Fruit fly (Drosophila melanogaster) whole organism, larva: ENCODE results near the gene Ucp4C.
A peak's percentile ranks its signal among the peaks of the same experiment; 100 is the strongest.

Experiments
- noc ChIP-seq: fragments of 200-800 bp; sonication (Bioruptor generic); optimal IDR thresholded peaks from 3 replicates; lab custom pipeline; 2019; ENCODE audit warnings: missing biosample characterization, mild to moderate bottlenecking, missing genetic modification characterization, moderate library complexity

Ucp4C gene

DNA sequence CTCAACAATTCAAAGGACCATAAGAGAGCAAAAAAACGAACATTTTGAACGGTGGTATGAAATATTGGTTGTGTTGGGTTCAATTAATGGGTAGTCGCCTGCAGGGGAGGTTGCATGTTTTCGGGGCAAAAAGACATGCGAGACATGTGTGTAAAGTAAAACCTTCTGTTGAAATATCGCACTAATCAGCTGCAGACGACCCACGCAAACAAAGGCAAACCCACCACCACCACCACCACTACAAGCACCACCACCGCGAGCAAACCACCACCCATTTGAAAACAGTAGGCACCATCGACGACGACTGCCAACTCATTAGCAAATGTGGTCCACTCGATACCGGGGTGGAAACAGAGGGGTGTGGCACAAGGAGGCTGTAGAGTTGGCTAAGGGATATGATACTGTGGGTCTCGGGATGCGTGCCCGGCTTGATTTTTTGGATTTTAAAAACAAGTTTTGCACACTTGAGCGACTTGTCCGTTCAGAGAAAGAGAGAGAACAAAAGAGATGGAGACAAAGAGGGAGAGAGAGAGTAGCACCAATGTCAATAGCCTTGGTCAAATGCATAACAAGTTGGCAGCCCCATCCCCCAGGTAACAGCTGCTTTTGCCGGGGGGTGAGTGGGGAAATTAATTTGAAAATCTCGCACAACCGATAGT is 8.8 kb downstream of the Ucp4C start:
- peak; percentile 36 for TF ChIP-seq noc

DNA sequence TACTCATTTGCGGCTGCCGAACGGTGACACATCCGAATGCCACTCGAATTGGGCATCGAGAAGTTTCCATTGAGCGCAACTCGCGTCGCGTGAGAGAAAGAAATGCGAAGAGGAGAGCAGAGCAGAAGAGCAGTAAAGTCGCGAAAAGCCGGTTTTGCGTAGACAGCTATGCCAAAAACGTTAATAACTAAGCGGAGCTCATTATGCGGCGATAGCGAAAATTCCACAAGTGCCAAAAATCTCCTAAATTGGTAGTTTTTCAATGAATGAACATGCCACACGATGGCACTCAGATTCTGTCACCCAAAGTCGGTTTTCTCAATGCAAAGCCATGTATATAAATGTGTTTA is 9.3 kb downstream of the Ucp4C start:
- TF ChIP-seq noc: no peak

DNA sequence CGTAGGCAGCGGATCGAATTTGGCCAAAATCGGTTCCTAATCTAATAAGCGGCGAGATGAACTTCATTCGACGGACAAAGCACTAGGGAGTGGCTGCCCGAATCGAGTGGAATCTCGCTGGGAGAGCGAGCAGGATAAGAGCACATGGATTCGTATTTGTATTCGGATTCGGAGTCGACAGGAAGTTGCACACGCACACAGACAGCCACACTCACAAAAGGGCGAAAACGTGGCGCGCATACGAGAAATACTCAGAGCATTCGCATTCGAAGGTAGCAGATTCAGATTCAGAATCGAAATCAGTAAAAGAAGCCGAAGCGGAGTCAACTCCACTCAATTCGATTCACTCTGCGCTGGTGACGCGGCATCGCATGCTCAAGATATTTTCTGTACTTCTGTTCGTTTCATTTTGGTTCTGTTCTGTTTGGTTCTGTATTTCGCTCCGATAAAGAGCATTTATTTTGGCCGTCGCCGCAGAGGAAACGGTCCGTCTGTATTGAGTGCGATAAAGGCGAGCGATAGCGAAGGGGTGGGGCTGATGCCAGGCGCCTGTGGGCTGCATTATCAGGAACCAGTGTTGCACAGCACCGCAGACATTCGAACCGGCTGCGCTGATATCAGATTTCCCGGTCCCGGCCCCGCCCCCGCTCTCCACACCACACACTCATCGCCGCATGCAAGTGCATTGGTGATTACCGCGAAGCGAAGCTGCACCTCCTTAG is 10.1 kb downstream of the Ucp4C start:
- TF ChIP-seq noc: no peak

DNA sequence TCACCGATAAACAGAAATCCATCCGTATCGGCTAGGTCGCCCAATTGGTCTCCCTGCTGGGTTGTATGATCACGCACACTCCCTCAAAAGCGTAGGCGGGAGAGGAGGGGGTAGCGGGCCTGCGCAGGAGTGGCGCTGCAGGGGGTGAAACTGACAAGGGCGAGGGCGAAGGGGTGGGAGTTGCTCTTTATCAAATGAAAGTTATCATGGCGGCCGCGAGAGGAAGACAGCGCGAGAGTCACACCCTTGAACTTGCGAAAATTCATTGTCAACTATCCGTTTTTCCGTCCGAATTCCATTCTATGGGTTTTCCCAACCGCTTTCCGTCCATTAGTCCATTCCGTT is 10.7 kb downstream of the Ucp4C start:
- no peak for TF ChIP-seq noc

DNA sequence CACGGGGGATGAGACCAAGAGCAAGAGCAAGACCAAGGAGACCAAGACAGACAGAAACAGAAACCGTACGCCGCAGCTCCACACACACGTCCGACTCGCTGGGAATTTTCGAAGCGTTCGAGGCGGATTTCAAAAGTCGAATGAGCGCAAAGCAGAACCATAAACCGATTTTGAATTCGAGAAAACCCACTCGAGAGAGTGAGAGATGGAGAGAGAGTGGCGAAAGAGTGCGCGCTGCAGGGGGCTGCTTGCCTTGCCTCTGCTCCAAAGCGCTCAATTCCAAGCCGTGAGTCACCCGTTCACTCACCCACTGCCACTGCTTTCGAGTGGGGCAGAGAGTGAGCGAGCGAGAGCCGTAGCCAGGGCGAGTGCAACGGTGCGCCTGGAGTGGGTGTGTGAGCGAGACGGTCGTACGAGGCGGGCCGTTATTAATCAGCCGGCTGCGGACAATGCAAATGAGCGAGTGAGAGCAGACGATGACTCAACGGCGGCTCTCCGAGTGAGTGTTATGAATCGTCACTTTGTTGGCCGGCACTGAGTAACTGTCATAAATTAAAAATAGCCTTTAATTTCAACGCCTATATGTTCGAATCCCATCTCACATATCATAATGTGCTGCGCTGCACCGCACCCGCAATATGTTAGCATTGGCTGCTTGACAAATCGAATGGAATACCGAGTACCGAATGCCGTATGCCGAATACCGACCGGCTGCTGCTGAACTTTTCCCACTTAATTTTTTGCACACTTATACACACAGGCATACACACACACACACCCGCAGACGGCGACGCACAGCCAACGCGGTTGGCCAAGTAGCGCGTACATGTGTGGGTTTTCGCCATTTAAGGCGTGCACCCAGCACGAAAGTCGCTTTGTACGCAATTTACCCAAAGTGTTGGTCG is 11.8 kb downstream of the Ucp4C start:
- TF ChIP-seq noc: peak; percentile 47

DNA sequence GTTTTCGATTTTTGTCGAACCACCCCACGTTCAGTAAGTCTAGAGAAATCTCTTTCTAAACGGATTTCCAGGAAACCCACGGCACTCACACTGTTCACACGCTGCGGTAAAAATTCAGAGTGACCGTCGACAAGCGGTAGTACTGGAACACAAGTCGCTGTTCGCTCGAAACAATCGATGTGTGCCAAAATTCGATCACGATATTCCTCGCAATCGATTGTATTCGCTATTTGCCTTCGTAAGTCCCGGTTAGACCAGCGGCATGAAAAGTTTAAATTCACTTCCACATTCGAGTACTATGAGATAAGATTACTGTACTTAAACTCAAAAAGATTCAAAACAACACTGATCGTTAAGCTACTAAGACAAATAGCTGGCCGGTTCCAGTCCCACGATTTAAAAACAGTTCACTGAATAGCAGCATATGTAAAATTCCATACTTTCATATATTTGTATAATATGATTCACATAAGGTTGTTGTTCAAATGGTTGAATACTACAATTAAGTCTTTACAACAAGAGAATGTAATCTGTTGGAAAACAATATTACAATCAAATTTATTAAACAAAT is 12.6 kb downstream of the Ucp4C start, which contains the start of gene chic:
Gene chic (minus strand): TSS at position 157 of the 571 bp plus-strand sequence.
- peak; percentile 33 for TF ChIP-seq noc

DNA sequence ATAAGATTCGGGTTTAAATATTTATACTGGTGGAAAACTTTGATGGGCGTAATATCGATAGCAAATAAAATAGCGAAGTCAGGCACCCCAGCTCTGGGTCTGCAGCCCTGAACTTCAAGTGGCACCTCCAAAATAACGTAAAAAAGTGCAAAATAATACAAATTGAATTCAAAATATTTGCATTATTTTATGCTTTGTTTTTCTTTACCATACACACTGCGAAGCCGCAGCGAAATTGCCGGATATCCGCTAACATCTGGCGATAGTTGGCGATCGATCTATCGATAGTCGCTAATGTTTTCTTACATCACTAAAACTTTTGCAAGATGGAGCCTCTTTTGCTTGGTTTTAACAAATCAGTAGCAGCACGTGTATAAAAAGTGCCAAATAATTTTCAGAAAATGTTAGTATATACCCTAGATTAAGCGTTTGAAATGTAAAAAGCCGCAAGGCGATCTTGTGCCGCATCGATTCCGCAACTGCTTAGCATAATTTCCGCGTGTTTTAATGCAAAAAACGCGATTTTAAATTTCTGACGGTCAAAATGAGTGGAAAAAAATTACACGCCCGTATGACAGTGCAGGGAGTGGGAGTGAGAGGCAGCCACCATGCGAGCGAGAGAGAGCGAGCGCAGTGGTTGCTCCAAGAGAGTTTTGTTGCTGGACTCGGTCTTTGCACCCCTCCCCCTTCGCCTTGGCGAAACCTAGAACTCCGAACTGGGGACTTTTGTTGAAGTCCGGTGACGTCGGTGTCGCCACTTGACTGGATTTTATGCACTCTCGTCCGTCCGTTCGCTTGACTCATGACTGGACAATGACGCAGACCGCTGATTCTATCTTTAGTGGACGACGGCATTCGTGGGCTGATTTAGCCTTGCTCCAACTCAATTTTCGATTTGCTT is 13.3 kb downstream of the Ucp4C start, which contains the start of gene eIF4A:
Gene eIF4A (plus strand): TSS at position 332 of the 901 bp plus-strand sequence.
- TF ChIP-seq noc: no peak

DNA sequence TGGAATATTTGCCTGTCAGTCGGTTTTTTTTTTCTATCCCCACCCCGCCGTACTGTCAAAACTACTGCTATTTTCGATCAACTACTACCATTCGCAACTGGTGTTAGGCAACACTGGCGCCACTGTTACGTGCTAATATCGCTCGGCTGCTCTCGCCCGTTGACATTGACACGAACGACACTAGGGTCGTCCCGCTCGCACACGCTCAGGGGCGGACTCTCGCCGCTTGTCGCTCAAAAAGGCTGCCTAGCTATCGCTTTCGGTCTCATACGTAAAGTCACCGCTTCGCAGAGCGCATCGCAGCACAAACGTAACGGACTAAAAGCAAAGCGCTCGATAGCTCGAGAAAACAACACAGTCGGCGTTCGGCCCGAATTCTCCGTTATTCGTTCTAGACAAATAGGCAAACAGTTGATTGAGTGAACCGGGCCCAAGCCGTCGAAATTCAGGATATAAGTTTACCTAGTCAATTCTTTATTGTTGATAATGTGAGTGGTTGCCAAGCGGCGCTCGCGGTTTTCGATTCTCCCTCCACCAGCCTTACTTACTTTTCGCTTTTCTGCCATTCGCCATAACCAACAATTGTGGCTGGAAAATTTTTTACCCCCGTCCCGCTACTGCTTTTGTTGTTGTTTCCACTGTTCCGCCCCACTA is 14.1 kb downstream of the Ucp4C start:
- peak; percentile 19 for TF ChIP-seq noc

DNA sequence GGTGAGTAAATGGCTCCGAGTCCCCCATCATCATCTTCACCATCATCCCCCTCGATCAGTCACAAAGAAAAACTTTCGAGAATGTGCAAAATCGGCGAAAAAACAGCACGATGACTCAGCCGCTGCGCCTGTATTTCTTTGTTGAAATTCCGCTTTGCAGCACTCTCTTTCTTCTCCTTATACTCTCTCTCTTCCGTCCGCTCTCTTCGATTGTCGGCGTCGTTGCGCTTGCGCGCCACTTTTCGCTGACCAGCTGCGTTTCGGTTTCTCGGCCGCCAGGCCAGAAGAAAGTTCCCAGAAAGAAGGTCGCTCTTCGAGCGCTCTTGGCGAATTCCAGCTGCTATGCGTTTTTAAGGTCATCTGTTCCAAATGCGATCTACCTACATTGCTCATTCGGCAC is 14.9 kb downstream of the Ucp4C start:
- no peak for TF ChIP-seq noc

DNA sequence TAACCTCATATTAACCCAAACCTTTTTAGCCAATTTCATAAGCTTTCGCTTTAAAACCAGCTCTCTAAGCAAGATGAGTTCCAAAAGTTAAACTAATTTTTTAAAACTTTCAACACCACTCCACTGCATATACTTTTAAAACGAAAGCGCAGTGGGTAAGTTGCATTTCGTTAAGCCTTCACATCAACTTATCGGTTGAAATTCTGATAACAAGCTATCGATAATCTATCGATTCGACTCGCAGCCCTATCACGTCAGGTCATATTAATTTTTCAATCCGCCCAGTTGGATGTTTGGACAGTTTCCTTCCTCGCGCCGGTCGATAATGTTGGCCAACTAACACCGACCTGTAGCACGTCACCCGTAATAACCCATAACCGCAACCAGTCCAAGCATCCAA is 17.7 kb downstream of the Ucp4C start, which contains the start of gene ifc:
Gene ifc (plus strand): TSS at position 255 of the 400 bp plus-strand sequence.
- TF ChIP-seq noc: no peak

DNA sequence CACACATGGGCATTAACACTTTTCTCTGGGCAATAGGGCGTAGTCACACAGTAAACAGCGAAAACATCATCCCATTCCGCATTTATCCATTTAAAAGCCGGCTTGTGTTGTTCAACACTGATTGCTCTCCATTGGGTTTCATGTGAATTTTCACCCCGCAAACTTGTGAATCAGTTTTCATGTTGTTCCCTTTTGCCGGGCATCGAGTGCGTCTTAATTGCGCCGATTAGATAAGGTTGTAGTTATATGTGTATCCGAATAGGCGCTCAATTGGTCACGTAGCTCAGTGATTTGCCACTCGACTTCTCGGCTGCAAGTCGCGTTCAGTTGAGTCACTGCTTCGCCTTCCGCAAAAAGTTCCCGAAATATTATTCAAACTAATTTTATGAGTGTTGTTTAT is 18.6 kb downstream of the Ucp4C start:
- no peak for TF ChIP-seq noc

DNA sequence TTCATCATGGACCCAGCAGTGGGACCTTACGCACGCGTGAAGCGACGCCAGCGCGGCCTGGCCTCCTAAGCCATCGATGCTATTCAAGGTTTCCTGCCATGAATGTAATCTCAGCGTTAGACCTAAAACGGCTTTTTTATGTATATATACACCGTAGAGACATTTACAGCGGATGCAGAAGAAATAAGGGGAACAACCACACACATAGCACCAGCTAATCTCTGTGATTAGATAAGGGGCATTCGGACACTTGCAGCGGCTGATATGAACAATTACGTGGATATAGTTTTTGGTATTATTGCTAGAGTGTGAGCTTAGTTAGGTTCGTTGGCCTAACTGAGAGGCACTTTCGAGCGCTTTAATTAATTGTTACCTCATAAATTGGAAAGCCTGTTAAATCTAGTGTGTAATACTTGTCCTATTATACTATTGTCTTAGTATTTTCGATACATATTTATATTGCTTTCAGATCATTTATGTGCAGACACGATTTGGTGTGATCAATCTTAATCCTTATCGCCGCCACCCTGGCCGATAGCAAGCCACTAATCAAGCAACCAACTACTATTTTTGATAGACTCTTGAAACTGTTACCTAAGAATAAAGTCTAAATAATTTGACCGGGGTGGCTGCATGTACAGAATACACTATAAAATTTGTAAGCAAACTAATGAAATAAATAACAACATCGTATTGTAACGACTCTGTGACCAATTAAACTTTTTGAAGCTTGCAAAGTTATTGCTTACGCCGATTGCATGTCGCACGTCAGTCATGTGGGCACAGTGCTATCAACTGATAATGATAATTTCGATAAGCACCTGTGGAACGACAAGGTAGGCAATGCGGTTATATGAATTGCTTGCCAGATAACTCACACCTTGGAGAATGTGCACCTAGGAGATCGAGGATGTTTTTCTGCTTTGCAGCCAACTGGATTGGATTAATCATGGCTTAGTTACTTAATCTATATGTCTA is 20.0 kb downstream of the Ucp4C start:
- no peak for TF ChIP-seq noc

DNA sequence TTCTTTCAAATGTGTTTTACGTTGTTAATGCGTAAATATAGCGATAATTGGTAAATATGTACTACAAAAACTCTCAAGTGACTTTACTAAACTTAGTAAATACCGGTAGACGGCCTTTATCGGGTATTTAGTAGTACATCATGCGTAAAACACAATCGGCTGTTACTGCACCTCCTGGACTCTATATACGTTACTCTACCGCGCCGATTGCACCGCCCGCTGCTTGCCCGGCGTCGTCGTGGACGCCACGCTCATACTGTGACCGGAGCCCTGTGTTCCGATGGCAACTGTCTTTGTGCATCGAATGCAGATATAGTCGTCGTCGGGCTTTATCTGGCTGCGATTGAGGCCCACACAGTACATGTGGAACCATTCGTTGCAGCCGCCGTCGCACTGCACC is 22.1 kb downstream of the Ucp4C start:
- no peak for TF ChIP-seq noc

DNA sequence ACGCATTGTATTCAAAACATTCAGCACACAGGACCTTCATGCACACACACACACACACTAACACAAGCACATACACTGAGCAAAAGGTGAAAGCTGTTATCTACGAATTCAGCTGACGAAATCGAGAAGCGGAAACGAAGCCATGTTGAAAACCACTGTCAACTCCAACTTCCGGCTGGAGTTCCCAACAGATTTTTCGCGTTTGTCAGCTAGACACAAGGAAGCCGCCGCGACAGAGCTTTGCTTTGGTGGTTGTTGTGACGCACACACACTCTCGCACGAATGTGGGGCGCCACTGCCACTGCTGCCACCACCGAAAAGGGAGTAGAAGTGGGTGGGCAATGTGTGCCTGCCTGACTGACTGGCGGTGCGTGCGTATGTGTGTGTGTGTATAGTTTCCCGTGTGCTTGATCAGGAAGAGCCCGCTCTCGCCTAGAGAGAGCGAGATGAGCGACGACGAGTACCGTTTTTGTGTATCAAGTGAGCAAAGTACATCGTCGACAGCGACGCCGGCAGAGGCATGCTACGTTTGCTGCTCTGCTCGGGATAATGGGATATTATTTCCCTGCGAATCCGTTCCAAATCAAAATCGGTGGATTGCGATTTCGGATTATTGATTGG is 29.4 kb downstream of the Ucp4C start:
- no peak for TF ChIP-seq noc
